Worm (Caenorhabditis elegans): ENCODE measurements around the gene F10D7.3.
A peak's percentile ranks its signal among the peaks of the same experiment; 100 is the strongest.

The F10D7.3 gene

ce11 chrX:17398293-17398692 is 23.9 kb upstream of the F10D7.3 start, which contains the start of gene F11C7.7:
TSS of gene F11C7.7 (plus strand) at chrX:17398593.
- TF ChIP-seq lin-15B (tag; optimal IDR thresholded peaks at IDR 0.05) (no peak), nhr-20 (tag; optimal IDR thresholded peaks at IDR 0.05) (no peak), pqm-1 (tag; optimal IDR thresholded peaks at IDR 0.05) (no peak), sox-4 (tag; optimal IDR thresholded peaks at IDR 0.05) (no peak), unc-98 (GFP tag; IDR thresholded peaks at IDR 0.05) (no peak), ceh-82 (tag; optimal IDR thresholded peaks at IDR 0.05) (no peak), grh-1 (GFP tag; IDR thresholded peaks at IDR 0.05) (no peak), tlp-1 (tag; optimal IDR thresholded peaks at IDR 0.05) (no peak), nhr-47 (tag; optimal IDR thresholded peaks at IDR 0.05) (no peak)

ce11 chrX:17396456-17396855 is 22.0 kb upstream of the F10D7.3 start, which contains the start of the genes vap-1 and F11C7.2:
TSS of gene vap-1 (minus strand) at chrX:17396556.
TSS of gene F11C7.2 (plus strand) at chrX:17396814.
- TF ChIP-seq nhr-84 (tag; optimal IDR thresholded peaks at IDR 0.05) = no peak
- TF ChIP-seq snu-23 (GFP tag; optimal IDR thresholded peaks at IDR 0.05) = peak; percentile 24
- no peak for TF ChIP-seq efl-1 (optimal IDR thresholded peaks at IDR 0.05)
- peak in 1 of 2 experiments; percentile 24 for TF ChIP-seq efl-1 (GFP tag; optimal IDR thresholded peaks at IDR 0.05 in 1 of 2)
- no peak for TF ChIP-seq aly-2 (tag; optimal IDR thresholded peaks at IDR 0.05)

- TF ChIP-seq mep-1 (tag; optimal IDR thresholded peaks at IDR 0.05) (peak; percentile 79), nhr-47 (tag; optimal IDR thresholded peaks at IDR 0.05) (peak; percentile 78), zag-1 (tag; optimal IDR thresholded peaks at IDR 0.05) (no peak), skn-1 (tag; optimal IDR thresholded peaks at IDR 0.05) (peak; percentile 70), ces-1 (GFP tag; optimal IDR thresholded peaks at IDR 0.05) (no peak), alr-1 (tag; optimal IDR thresholded peaks at IDR 0.05; ENCODE audit: borderline replicate concordance) (no peak), unc-86 (tag; optimal IDR thresholded peaks at IDR 0.05) (peak; percentile 36), nhr-71 (tag; optimal IDR thresholded peaks at IDR 0.05) (peak; percentile 84), nhr-28 (tag; optimal IDR thresholded peaks at IDR 0.05) (no peak), egl-13 (tag; optimal IDR thresholded peaks at IDR 0.05) (peak; percentile 17), ztf-11 (tag; optimal IDR thresholded peaks at IDR 0.05) (no peak), mab-9 (GFP tag; IDR thresholded peaks at IDR 0.05) (no peak), lsy-2 (tag; optimal IDR thresholded peaks at IDR 0.05) (peak; percentile 54 to 78), C04F5.9 (tag; optimal IDR thresholded peaks at IDR 0.05) (no peak), mef-2 (tag; optimal IDR thresholded peaks at IDR 0.05) (no peak), C16A3.4 (tag; optimal IDR thresholded peaks at IDR 0.05) (peak; percentile 84), fkh-8 (tag; optimal IDR thresholded peaks at IDR 0.05) (peak; percentile 8), hlh-4 (tag; optimal IDR thresholded peaks at IDR 0.05) (no peak), blmp-1 (tag; optimal IDR thresholded peaks at IDR 0.05) (peak; percentile 69), fos-1 (tag; optimal IDR thresholded peaks at IDR 0.05) (peak; percentile 11), ama-1 (optimal IDR thresholded peaks at IDR 0.05) (no peak), nhr-20 (tag; optimal IDR thresholded peaks at IDR 0.05) (peak; percentile 87), nhr-85 (tag) (peak; percentile 88), tbx-2 (tag; optimal IDR thresholded peaks at IDR 0.05) (peak; percentile 70), lin-15B (tag; optimal IDR thresholded peaks at IDR 0.05) (peak; percentile 54), unc-130 (tag; optimal IDR thresholded peaks at IDR 0.05) (peak; percentile 92), lir-3 (tag; optimal IDR thresholded peaks at IDR 0.05; ENCODE audit: poor library complexity) (peak; percentile 17), elt-3 (tag; optimal IDR thresholded peaks at IDR 0.05) (peak in 3 of 6 experiments; percentile 19 to 38 (median 25)), pax-3 (tag; optimal IDR thresholded peaks at IDR 0.05) (no peak), efl-1 (optimal IDR thresholded peaks at IDR 0.05) (peak; percentile 54 to 56), efl-1 (GFP tag; optimal IDR thresholded peaks at IDR 0.05 in 1 of 2) (peak; percentile 40 to 83), ceh-82 (tag; optimal IDR thresholded peaks at IDR 0.05) (peak; percentile 45 to 61 (median 53)), nhr-90 (tag; optimal IDR thresholded peaks at IDR 0.05; ENCODE audit: poor library complexity) (peak; percentile 66), lin-39 (tag; optimal IDR thresholded peaks at IDR 0.05) (no peak), xbp-1 (tag; optimal IDR thresholded peaks at IDR 0.05) (peak; percentile 70), mdl-1 (tag; optimal IDR thresholded peaks at IDR 0.05) (peak in 1 of 2 experiments; percentile 56), nhr-237 (tag; optimal IDR thresholded peaks at IDR 0.05) (no peak), Y116A8C.19 (tag; optimal IDR thresholded peaks at IDR 0.05; ENCODE audit: borderline replicate concordance) (no peak), pag-3 (tag; optimal IDR thresholded peaks at IDR 0.05; ENCODE audit: borderline replicate concordance, insufficient read depth) (no peak), F16B12.6 (tag; optimal IDR thresholded peaks at IDR 0.05) (peak; percentile 46), hpl-2 (GFP tag; optimal IDR thresholded peaks at IDR 0.05) (no peak), pqm-1 (tag; optimal IDR thresholded peaks at IDR 0.05) (no peak)
Measured at ce11 chrX:17392182-17392581, 17.7 kb upstream of the F10D7.3 start.

Measured in whole organism, L1 larva.